Worm (Caenorhabditis elegans) whole organism, young adult: ENCODE measurements around the gene lido-1.

Experiments used
- B0035.1 ChIP-seq: sonication (generic microtip); optimal IDR thresholded peaks from 2 replicates; lab custom pipeline; 2016; ENCODE audit warnings: missing genetic modification characterization, mild to moderate bottlenecking, missing compliant biosample characterization, missing genotype, missing genetic modification reagents
- B0336.3 ChIP-seq: fragments of 200-800 bp; sonication (Bioruptor generic); IDR thresholded peaks from 2 replicates; pipeline ENCODE4 v1.3.6; 2022; ENCODE audit warnings: missing genetic modification characterization, missing compliant biosample characterization
- D2030.7 ChIP-seq: fragments of 200-800 bp; sonication (Bioruptor generic); IDR thresholded peaks from 2 replicates; pipeline ENCODE4 v1.3.6; 2022; ENCODE audit warnings: missing genetic modification reagents, missing genetic modification characterization, missing compliant biosample characterization
- F10E7.11 ChIP-seq: sonication (generic microtip); optimal IDR thresholded peaks from 2 replicates; lab custom pipeline; 2017; ENCODE audit warnings: mild to moderate bottlenecking, missing genetic modification characterization, moderate library complexity, missing compliant biosample characterization
- F33H1.4 ChIP-seq: fragments of 200-800 bp; sonication (Bioruptor generic); IDR thresholded peaks from 2 replicates; pipeline ENCODE4 v1.3.6; 2022; ENCODE audit warnings: missing genetic modification reagents, missing genetic modification characterization, missing compliant biosample characterization
- F57A8.1 ChIP-seq: fragments of 200-800 bp; sonication (Bioruptor generic); optimal IDR thresholded peaks from 2 replicates; lab custom pipeline; 2018; ENCODE audit warnings: mild to moderate bottlenecking, missing genetic modification characterization, moderate library complexity, missing compliant biosample characterization
- F57C9.4 ChIP-seq: sonication (generic microtip); optimal IDR thresholded peaks from 2 replicates; lab custom pipeline; 2017; ENCODE audit warnings: mild to moderate bottlenecking, missing genetic modification characterization, missing compliant biosample characterization
- K12H6.12 ChIP-seq: fragments of 200-800 bp; sonication (Bioruptor generic); optimal IDR thresholded peaks from 2 replicates; lab custom pipeline; 2018; ENCODE audit warnings: mild to moderate bottlenecking, missing genetic modification characterization, missing compliant biosample characterization
- T07F8.4 ChIP-seq: sonication (generic microtip); optimal IDR thresholded peaks from 2 replicates; lab custom pipeline; 2016; ENCODE audit warnings: mild to moderate bottlenecking, missing genetic modification characterization, moderate library complexity, missing compliant biosample characterization
- T26A5.8 ChIP-seq: sonication (generic microtip); optimal IDR thresholded peaks from 2 replicates; lab custom pipeline; 2016; ENCODE audit warnings: missing genetic modification characterization, missing compliant biosample characterization
- Y53F4B.3 ChIP-seq: fragments of 200-800 bp; sonication (Bioruptor generic); IDR thresholded peaks from 2 replicates; pipeline ENCODE4 v1.3.6; 2022; ENCODE audit warnings: missing genetic modification reagents, missing genetic modification characterization, missing compliant biosample characterization
- Y53G8AR.9 ChIP-seq: fragments of 200-800 bp; sonication (Bioruptor generic); conservative IDR thresholded peaks from 2 replicates; pipeline ENCODE4 v1.3.6; 2022; ENCODE audit warnings: missing genetic modification reagents, missing genetic modification characterization, missing compliant biosample characterization
- Y67H2A.10 ChIP-seq: fragments of 200-800 bp; sonication (Bioruptor generic); conservative IDR thresholded peaks from 2 replicates; pipeline ENCODE4 v1.3.6; 2022; ENCODE audit warnings: missing genetic modification reagents, missing genetic modification characterization, missing compliant biosample characterization
- aptf-3 ChIP-seq: fragments of 200-800 bp; sonication (Bioruptor generic); IDR thresholded peaks from 2 replicates; pipeline ENCODE4 v1.3.6; 2022; ENCODE audit warnings: missing genetic modification characterization, missing compliant biosample characterization
- athp-1 ChIP-seq: sonication (generic microtip); optimal IDR thresholded peaks from 2 replicates; lab custom pipeline; 2017; ENCODE audit warnings: mild to moderate bottlenecking, missing genetic modification characterization, missing compliant biosample characterization
- ccch-3 ChIP-seq: fragments of 200-800 bp; sonication (Bioruptor generic); optimal IDR thresholded peaks from 2 replicates; lab custom pipeline; 2018; ENCODE audit warnings: mild to moderate bottlenecking, missing genetic modification characterization, missing compliant biosample characterization
- ceh-79 ChIP-seq: sonication (generic microtip); optimal IDR thresholded peaks from 2 replicates; lab custom pipeline; 2017; ENCODE audit warnings: mild to moderate bottlenecking, missing genetic modification characterization, missing compliant biosample characterization
- chd-7 ChIP-seq: sonication (generic microtip); optimal IDR thresholded peaks from 2 replicates; lab custom pipeline; 2016; ENCODE audit warnings: mild to moderate bottlenecking, missing genetic modification characterization, moderate library complexity, missing compliant biosample characterization
- egl-44 ChIP-seq: fragments of 200-800 bp; sonication (Bioruptor generic); IDR thresholded peaks from 2 replicates; pipeline ENCODE4 v1.3.6; 2022; ENCODE audit warnings: missing genetic modification reagents, missing genetic modification characterization, missing compliant biosample characterization
- egrh-3 ChIP-seq: fragments of 200-800 bp; sonication (Bioruptor generic); IDR thresholded peaks from 2 replicates; pipeline ENCODE4 v1.3.6; 2022; ENCODE audit warnings: missing genetic modification reagents, missing genetic modification characterization, missing compliant biosample characterization
- fkh-3 ChIP-seq: sonication (generic microtip); optimal IDR thresholded peaks from 2 replicates; lab custom pipeline; 2016; ENCODE audit warnings: mild to moderate bottlenecking, missing genetic modification characterization, missing compliant biosample characterization
- hsf-1 ChIP-seq: fragments of 200-800 bp; sonication (Bioruptor generic); IDR thresholded peaks from 2 replicates; pipeline ENCODE4 v1.3.6; 2022; ENCODE audit warnings: missing genetic modification reagents, missing genetic modification characterization, missing compliant biosample characterization
- lag-1 ChIP-seq: fragments of 200-800 bp; sonication (Bioruptor generic); IDR thresholded peaks from 2 replicates; pipeline ENCODE4 v1.3.6; 2022; ENCODE audit warnings: missing genetic modification reagents, missing genetic modification characterization, missing compliant biosample characterization
- let-607 ChIP-seq, 2 experiments: fragments of 200-800 bp in 1 of 2; sonication (Bioruptor generic) in 1 of 2; sonication (generic microtip) in 1 of 2; optimal IDR thresholded peaks; 2 replicates each; lab custom pipeline; 2016 to 2018; ENCODE audit warnings: mild to moderate bottlenecking in 2 of 2, missing compliant biosample characterization in 2 of 2, missing genetic modification characterization in 2 of 2, moderate library complexity in 2 of 2, missing genotype in 1 of 2
- lsl-1 ChIP-seq: fragments of 200-800 bp; sonication (Bioruptor generic); optimal IDR thresholded peaks from 2 replicates; lab custom pipeline; 2018; ENCODE audit warnings: mild to moderate bottlenecking, missing genetic modification characterization, moderate library complexity, missing compliant biosample characterization
- madf-8 ChIP-seq: fragments of 200-800 bp; sonication (Bioruptor generic); conservative IDR thresholded peaks from 2 replicates; pipeline ENCODE4 v1.3.6; 2022; ENCODE audit warnings: missing genetic modification reagents, missing genetic modification characterization, missing compliant biosample characterization
- nhr-120 ChIP-seq: fragments of 200-800 bp; sonication (Bioruptor generic); IDR thresholded peaks from 2 replicates; pipeline ENCODE4 v1.3.6; 2022; ENCODE audit warnings: missing genetic modification characterization, missing compliant biosample characterization
- nhr-27 ChIP-seq: fragments of 200-800 bp; sonication (Bioruptor generic); optimal IDR thresholded peaks from 2 replicates; lab custom pipeline; 2018; ENCODE audit warnings: mild to moderate bottlenecking, missing genetic modification characterization, moderate library complexity, missing compliant biosample characterization
- nhr-90 ChIP-seq: sonication (generic microtip); optimal IDR thresholded peaks from 2 replicates; lab custom pipeline; 2016; ENCODE audit warnings: missing genotype, mild to moderate bottlenecking, missing genetic modification characterization, missing compliant biosample characterization
- pha-4 ChIP-seq: fragments of 150-350 bp; sonication (generic microtip); optimal IDR thresholded peaks from 2 replicates; lab custom pipeline; 2014; ENCODE audit warnings: missing biosample characterization, missing genetic modification reagents, missing genetic modification characterization
- sea-2 ChIP-seq: fragments of 200-800 bp; sonication (Bioruptor generic); IDR thresholded peaks from 2 replicates; pipeline ENCODE4 v1.3.6; 2022; ENCODE audit warnings: missing genetic modification characterization, missing compliant biosample characterization
- tbp1 ChIP-seq: fragments of 200-800 bp; sonication (Bioruptor generic); optimal IDR thresholded peaks from 2 replicates; lab custom pipeline; 2018; ENCODE audit warnings: mild to moderate bottlenecking, missing genetic modification characterization, missing compliant biosample characterization
- unc-62 ChIP-seq: fragments of 150-350 bp; optimal IDR thresholded peaks from 2 replicates; lab custom pipeline; 2014; ENCODE audit warnings: missing biosample characterization, missing genetic modification reagents, missing genetic modification characterization
- ztf-25 ChIP-seq: fragments of 200-800 bp; sonication (Bioruptor generic); IDR thresholded peaks from 2 replicates; pipeline ENCODE4 v1.3.6; 2022; ENCODE audit warnings: missing genetic modification reagents, missing genetic modification characterization, missing compliant biosample characterization
- ztf-26 ChIP-seq: sonication (generic microtip); optimal IDR thresholded peaks from 2 replicates; lab custom pipeline; 2017; ENCODE audit warnings: missing genetic modification characterization, missing compliant biosample characterization
- ztf-3 ChIP-seq: fragments of 200-800 bp; sonication (Bioruptor generic); optimal IDR thresholded peaks from 2 replicates; lab custom pipeline; 2018; ENCODE audit warnings: mild to moderate bottlenecking, missing genetic modification characterization, missing compliant biosample characterization
- ztf-6 ChIP-seq: fragments of 200-800 bp; sonication (Bioruptor generic); IDR thresholded peaks from 2 replicates; pipeline ENCODE4 v1.3.6; 2022; ENCODE audit warnings: missing genetic modification reagents, missing genetic modification characterization, missing compliant biosample characterization

The lido-1 gene

DNA sequence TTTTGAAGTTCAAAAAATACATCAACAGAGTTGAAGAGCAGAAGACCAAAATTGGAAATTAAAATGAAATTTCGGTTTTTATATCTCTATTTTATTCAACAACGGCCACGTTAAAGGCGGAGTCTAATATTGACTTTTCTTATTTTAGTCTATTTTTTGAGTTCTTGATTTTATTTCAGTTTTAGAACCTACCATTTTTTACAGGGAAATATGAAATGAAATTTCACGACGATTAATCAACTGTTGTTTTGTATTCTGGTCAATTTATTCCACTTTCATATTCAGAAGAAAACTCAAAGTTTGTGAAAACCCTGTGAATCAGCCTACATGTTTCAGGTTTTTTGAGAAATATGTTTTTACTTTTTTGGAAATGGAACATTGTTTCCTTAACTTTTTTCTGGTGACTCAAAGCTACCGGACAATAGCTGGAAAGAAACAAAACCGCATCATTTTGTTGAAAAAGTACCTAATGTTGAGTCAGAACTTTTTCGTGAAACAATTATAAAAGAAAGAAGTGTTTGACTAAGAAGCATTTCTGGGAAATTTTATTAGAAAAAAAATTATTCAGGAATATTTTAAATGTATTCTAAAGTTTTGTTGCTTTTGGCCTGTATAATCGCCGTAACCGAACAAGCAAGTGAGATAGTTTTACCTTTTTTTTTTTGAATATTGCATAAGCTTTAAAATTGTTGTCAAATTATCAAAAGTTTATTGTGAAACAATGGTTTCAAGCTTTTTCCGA lies 15.6 kb downstream of the lido-1 start, which contains the start of the genes irld-23 and C08A9.10:
TSS of gene irld-23 (minus strand) at position 51 of the 742 bp plus-strand sequence.
TSS of gene C08A9.10 (plus strand) at position 545 of the 742 bp plus-strand sequence.
- no peak for TF ChIP-seq unc-62
- TF ChIP-seq sea-2 (GFP tag; lab: Robert Waterston, UW): no peak
- TF ChIP-seq lsl-1 (GFP tag; lab: Kevin White, UChicago): no peak
- TF ChIP-seq hsf-1: no peak
- TF ChIP-seq ccch-3 (GFP tag; lab: Kevin White, UChicago): no peak
- no peak for TF ChIP-seq Y53G8AR.9 (GFP tag; lab: Robert Waterston, UW)
- no peak for TF ChIP-seq K12H6.12 (tag; lab: Kevin White, UChicago)
- no peak for TF ChIP-seq ztf-26 (tag; lab: Kevin White, UChicago)
- TF ChIP-seq egrh-3: no peak
- no peak for TF ChIP-seq ztf-6
- no peak for TF ChIP-seq ztf-25 (GFP tag; lab: Robert Waterston, UW)
- no peak for TF ChIP-seq B0336.3 (GFP tag; lab: Robert Waterston, UW)
- TF ChIP-seq Y67H2A.10 (GFP tag; lab: Robert Waterston, UW): no peak
- TF ChIP-seq T26A5.8 (tag; lab: Kevin White, UChicago): no peak
- TF ChIP-seq tbp1 (GFP tag; lab: Kevin White, UChicago): no peak
- no peak for TF ChIP-seq egl-44 (GFP tag; lab: Robert Waterston, UW)
- TF ChIP-seq let-607 (tag; optimal IDR thresholded peaks at IDR 0.05; lab: Kevin White, UChicago): no peak
- TF ChIP-seq F33H1.4 (GFP tag; lab: Robert Waterston, UW): no peak
- no peak for TF ChIP-seq D2030.7 (GFP tag; lab: Robert Waterston, UW)
- TF ChIP-seq, all 124 proteins: peak for 0

DNA sequence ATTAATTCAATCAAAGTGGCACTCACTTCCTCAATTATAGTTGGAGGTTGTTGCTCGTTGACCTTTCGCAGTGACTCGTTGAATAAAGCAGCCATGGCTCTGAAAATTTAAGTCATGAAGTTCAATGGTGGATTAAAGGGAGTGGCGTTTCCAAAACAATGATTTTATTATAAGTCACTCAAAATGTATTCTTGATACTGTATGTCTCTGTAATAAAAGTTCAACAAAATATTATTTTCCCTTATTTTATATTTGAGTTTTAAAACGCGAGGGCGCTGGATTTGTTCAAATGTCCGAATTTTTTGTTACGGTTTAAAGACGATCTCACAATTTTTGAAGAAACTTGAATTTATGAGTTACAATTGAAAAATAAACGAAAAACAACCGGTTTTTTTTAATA lies 24.3 kb downstream of the lido-1 start, which contains the start of gene C30G4.4:
TSS of gene C30G4.4 (minus strand) at position 101 of the 400 bp plus-strand sequence.
- TF ChIP-seq aptf-3 (GFP tag; lab: Robert Waterston, UW) (no peak), nhr-120 (GFP tag; lab: Robert Waterston, UW) (no peak), chd-7 (tag; lab: Kevin White, UChicago) (no peak), nhr-27 (no peak), Y53F4B.3 (GFP tag; lab: Robert Waterston, UW) (no peak)

DNA sequence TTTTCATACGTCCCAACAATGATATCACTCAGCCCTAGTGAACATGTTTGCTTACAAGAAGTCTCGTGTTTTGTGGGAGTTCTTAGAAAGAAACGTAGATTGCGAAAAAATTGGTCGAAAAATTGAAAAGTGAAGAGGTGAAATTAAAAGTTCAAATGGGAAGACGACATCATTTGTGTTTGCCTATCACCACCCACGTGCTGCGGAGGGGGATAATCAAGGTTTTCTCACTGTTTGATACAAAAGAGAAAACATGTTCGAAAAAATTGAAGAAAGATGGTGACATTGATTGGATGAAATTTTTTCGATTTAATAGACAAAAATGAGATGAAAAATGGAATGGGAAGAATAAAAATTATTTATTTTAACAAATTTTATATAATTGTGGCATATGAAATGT lies 25.9 kb downstream of the lido-1 start:
- no peak for TF ChIP-seq ztf-25 (GFP tag; lab: Robert Waterston, UW)
- no peak for TF ChIP-seq sea-2 (GFP tag; lab: Robert Waterston, UW)
- TF ChIP-seq T07F8.4 (tag; lab: Kevin White, UChicago): no peak
- TF ChIP-seq F57C9.4 (tag; lab: Kevin White, UChicago): no peak
- no peak for TF ChIP-seq B0336.3 (GFP tag; lab: Robert Waterston, UW)
- no peak for TF ChIP-seq ztf-3
- TF ChIP-seq pha-4 (tag; lab: Kevin White, UChicago): no peak
- TF ChIP-seq F33H1.4 (GFP tag; lab: Robert Waterston, UW): no peak
- TF ChIP-seq F10E7.11 (tag; lab: Kevin White, UChicago): no peak
- no peak for TF ChIP-seq D2030.7 (GFP tag; lab: Robert Waterston, UW)
- no peak for TF ChIP-seq nhr-90 (tag; lab: Kevin White, UChicago)
- TF ChIP-seq lsl-1 (GFP tag; lab: Kevin White, UChicago): no peak
- no peak for TF ChIP-seq madf-8 (GFP tag; lab: Robert Waterston, UW)
- TF ChIP-seq egrh-3: no peak
- TF ChIP-seq B0035.1 (tag; lab: Kevin White, UChicago): no peak
- no peak for TF ChIP-seq lag-1 (GFP tag; lab: Robert Waterston, UW)
- no peak for TF ChIP-seq ceh-79 (tag; lab: Kevin White, UChicago)
- TF ChIP-seq F57A8.1 (GFP tag; lab: Kevin White, UChicago): no peak
- no peak for TF ChIP-seq athp-1 (tag; lab: Kevin White, UChicago)
- no peak for TF ChIP-seq fkh-3 (tag; lab: Kevin White, UChicago)
